Fruit fly (Drosophila melanogaster): Measurements from ENCODE around the gene Axn.

The Axn gene

dm6 chr3R:30021559-30022451, 837 bp upstream of the Axn start, which contains the start of gene Mgat2 (continued):
- TF ChIP-seq exex (tag; optimal IDR thresholded peaks at IDR 0.05) (no peak), GATAe (GFP tag; conservative IDR thresholded peaks at IDR 0.05) (no peak), tgo (GFP tag; IDR thresholded peaks at IDR 0.05) (no peak), Taf1 (GFP tag; IDR thresholded peaks at IDR 0.05) (no peak), Dbx (GFP tag; IDR thresholded peaks at IDR 0.05) (0 out of 3 replicates have a peak, but pooled peaks have one; percentile 16), odd (GFP tag; optimal IDR thresholded peaks at IDR 0.05) (peak; percentile 69), CG8281 (tag; optimal IDR thresholded peaks at IDR 0.05) (no peak), CG17829 (tag; optimal IDR thresholded peaks at IDR 0.05) (peak; percentile 71), CG43689 (GFP tag; IDR thresholded peaks at IDR 0.05) (no peak), vvl (GFP tag; IDR thresholded peaks at IDR 0.05) (peak; percentile 84), mirr (GFP tag; optimal IDR thresholded peaks at IDR 0.05) (peak; percentile 74), cg (GFP tag; optimal IDR thresholded peaks at IDR 0.05) (peak; percentile 96), jing (GFP tag; optimal IDR thresholded peaks at IDR 0.05) (no peak), CG4328 (GFP tag; optimal IDR thresholded peaks at IDR 0.05) (peak; percentile 9), nom (GFP tag; optimal IDR thresholded peaks at IDR 0.05) (peak; percentile 65), stc (GFP tag; IDR thresholded peaks at IDR 0.05) (no peak), CG31441 (GFP tag; IDR thresholded peaks at IDR 0.05) (peak; percentile 48; the same call in 1 of the 2 replicates), chm (GFP tag; IDR thresholded peaks at IDR 0.05) (peak; percentile 83), kni (GFP tag; optimal IDR thresholded peaks at IDR 0.05) (peak; percentile 90), HmgZ (tag; optimal IDR thresholded peaks at IDR 0.05) (peak; percentile 69), en (GFP tag; optimal IDR thresholded peaks at IDR 0.05) (no peak), CG11085 (GFP tag; IDR thresholded peaks at IDR 0.05) (no peak), CG17912 (GFP tag; optimal IDR thresholded peaks at IDR 0.05) (no peak), Ssrp (tag; optimal IDR thresholded peaks at IDR 0.05) (no peak), CG4404 (GFP tag; IDR thresholded peaks at IDR 0.05) (no peak), bab2 (GFP tag; optimal IDR thresholded peaks at IDR 0.05) (no peak), Sry-δ (GFP tag; optimal IDR thresholded peaks at IDR 0.05) (no peak), ranshi (GFP tag; IDR thresholded peaks at IDR 0.05) (no peak; the same call in 1 of the 2 replicates), CG9876 (GFP tag; optimal IDR thresholded peaks at IDR 0.05) (no peak), CG15479 (GFP tag; optimal IDR thresholded peaks at IDR 0.05) (peak; percentile 59), crol (GFP tag; IDR thresholded peaks at IDR 0.05) (no peak), Asciz (GFP tag; optimal IDR thresholded peaks at IDR 0.05) (no peak), CG14441 (GFP tag; IDR thresholded peaks at IDR 0.05) (no peak), pzg (GFP tag; optimal IDR thresholded peaks at IDR 0.05) (peak; percentile 24), mam (GFP tag; optimal IDR thresholded peaks at IDR 0.05) (no peak), CG7987 (GFP tag; optimal IDR thresholded peaks at IDR 0.05) (peak; percentile 75), Dll (GFP tag; IDR thresholded peaks at IDR 0.05; ENCODE audit: partially characterized antibody) (peak; percentile 96), CG4360 (GFP tag; IDR thresholded peaks at IDR 0.05) (peak; percentile 92), Myb (GFP tag; optimal IDR thresholded peaks at IDR 0.05) (no peak), CG12155 (GFP tag; optimal IDR thresholded peaks at IDR 0.05) (peak; percentile 92), pb (GFP tag; optimal IDR thresholded peaks at IDR 0.05) (peak; percentile 25), disco-r (GFP tag; optimal IDR thresholded peaks at IDR 0.05) (no peak), BtbVII (GFP tag; optimal IDR thresholded peaks at IDR 0.05) (peak; percentile 63), Usf (GFP tag; optimal IDR thresholded peaks at IDR 0.05) (no peak), tup (GFP tag; optimal IDR thresholded peaks at IDR 0.05) (no peak), toy (GFP tag; IDR thresholded peaks at IDR 0.05) (no peak), CG17186 (GFP tag; optimal IDR thresholded peaks at IDR 0.05) (peak; percentile 24), Nf-YB (GFP tag; optimal IDR thresholded peaks at IDR 0.05) (peak; percentile 57), NC2β (GFP tag; optimal IDR thresholded peaks at IDR 0.05) (peak; percentile 41)

Measured in whole organism, embryonic.